Fruit fly (Drosophila melanogaster): ENCODE data around the gene Hsp22.
A peak's percentile ranks its signal among the peaks of the same experiment; 100 is the strongest.

DNA sequence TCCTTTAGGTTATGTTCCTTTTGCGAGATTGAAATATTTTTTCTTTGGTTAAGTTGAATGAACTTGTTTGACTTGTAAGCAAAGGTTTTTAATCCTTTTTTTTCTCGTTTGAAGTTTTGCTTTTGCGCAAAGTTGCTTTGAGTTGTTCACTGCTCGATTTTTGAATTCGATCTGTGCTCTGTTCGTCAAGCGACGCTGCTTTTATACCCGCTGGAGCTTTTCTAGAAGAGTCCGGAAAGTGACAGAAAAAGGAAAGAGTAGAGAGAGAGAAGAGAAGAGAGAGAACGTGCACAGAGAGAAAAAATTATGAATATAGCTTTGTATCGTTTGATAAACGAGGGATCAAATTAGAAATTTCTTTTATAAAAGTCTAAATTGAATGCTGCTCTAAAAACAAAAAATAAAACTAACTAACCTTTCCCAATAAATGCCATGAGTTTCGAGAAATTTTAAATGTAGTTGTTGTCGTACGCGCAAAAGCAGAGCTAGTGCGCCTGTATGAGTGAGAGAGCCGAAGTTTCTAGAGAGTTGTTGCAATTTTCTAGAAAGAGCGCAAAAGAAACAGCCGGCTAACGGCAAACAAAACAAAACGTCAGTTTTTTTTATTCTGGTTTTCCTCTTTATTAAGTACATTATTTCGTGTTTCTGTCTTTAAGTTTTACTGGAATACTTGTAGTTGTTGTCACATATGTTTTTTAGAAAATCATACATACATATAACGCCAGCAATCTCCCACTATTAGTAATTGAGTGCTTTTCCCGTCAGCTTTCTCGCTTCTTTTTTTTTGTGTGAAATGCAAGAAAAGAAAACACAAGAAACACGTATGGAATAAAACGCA is 4.7 kb downstream of the Hsp22 start, which contains the start of gene Hsp26:
- TF ChIP-seq EcR (GFP tag; optimal IDR thresholded peaks at IDR 0.05) (peak; percentile 97), gl (tag; optimal IDR thresholded peaks at IDR 0.05) (peak; percentile 85), CG14655 (GFP tag; optimal IDR thresholded peaks at IDR 0.05) (peak; percentile 90), Ets98B (GFP tag; IDR thresholded peaks at IDR 0.05) (peak; percentile 95), CG4496 (GFP tag; IDR thresholded peaks at IDR 0.05) (peak; percentile 95), CG8159 (tag; optimal IDR thresholded peaks at IDR 0.05) (peak; percentile 88), fd96Ca (GFP tag; IDR thresholded peaks at IDR 0.05) (peak; percentile 70), CG32121 (GFP tag; IDR thresholded peaks at IDR 0.05) (peak; percentile 95), CG17806 (tag; optimal IDR thresholded peaks at IDR 0.05) (peak; percentile 89), D1 (tag; optimal IDR thresholded peaks at IDR 0.05) (no peak), Snoo (tag; optimal IDR thresholded peaks at IDR 0.05) (peak; percentile 88), CG34367 (tag; optimal IDR thresholded peaks at IDR 0.05) (peak; percentile 85), CG12605 (GFP tag; IDR thresholded peaks at IDR 0.05) (peak; percentile 93), CG10348 (GFP tag; IDR thresholded peaks at IDR 0.05) (0 out of 2 replicates have a peak, but pooled peaks have one; percentile 34)

All from whole organism, pupa.